Worm (Caenorhabditis elegans) whole organism, L1 larva: ENCODE data around the gene D2024.18.

Experiments
- elt-2 ChIP-seq: sonication (generic microtip); optimal IDR thresholded peaks from 2 replicates; lab custom pipeline; 2016; ENCODE audit warnings: missing genetic modification characterization, mild to moderate bottlenecking, inconsistent platforms, missing compliant biosample characterization, missing genetic modification reagents
- elt-3 ChIP-seq, 6 experiments: fragments of 150-350 bp in 1 of 6; sonication (generic microtip); optimal IDR thresholded peaks; 2 replicates each; lab custom pipeline; 2017 to 2018; ENCODE audit warnings: missing biosample characterization in 6 of 6, missing genetic modification characterization in 6 of 6, inconsistent platforms in 1 of 6
- hlh-17 ChIP-seq: fragments of 200-800 bp; sonication (Bioruptor generic); optimal IDR thresholded peaks from 2 replicates; lab custom pipeline; 2018; ENCODE audit warnings: missing genetic modification characterization, mild to moderate bottlenecking, missing compliant biosample characterization, moderate library complexity, borderline replicate concordance
- lin-39 ChIP-seq: fragments of 150-350 bp; optimal IDR thresholded peaks from 2 replicates; lab custom pipeline; 2014; ENCODE audit warnings: missing biosample characterization, missing genetic modification reagents, missing genetic modification characterization
- nhr-11 ChIP-seq: fragments of 150-350 bp; optimal IDR thresholded peaks from 2 replicates; lab custom pipeline; 2014; ENCODE audit warnings: missing biosample characterization, missing genetic modification characterization
- nhr-12 ChIP-seq: sonication (generic microtip); optimal IDR thresholded peaks from 2 replicates; lab custom pipeline; 2017; ENCODE audit warnings: missing biosample characterization, missing genetic modification characterization
- nhr-77 ChIP-seq: fragments of 150-350 bp; optimal IDR thresholded peaks from 2 replicates; lab custom pipeline; 2014; ENCODE audit warnings: missing biosample characterization, missing genetic modification characterization
- unc-86 ChIP-seq: sonication (generic microtip); optimal IDR thresholded peaks from 2 replicates; lab custom pipeline; 2016; ENCODE audit warnings: missing genetic modification characterization, missing compliant biosample characterization

DNA sequence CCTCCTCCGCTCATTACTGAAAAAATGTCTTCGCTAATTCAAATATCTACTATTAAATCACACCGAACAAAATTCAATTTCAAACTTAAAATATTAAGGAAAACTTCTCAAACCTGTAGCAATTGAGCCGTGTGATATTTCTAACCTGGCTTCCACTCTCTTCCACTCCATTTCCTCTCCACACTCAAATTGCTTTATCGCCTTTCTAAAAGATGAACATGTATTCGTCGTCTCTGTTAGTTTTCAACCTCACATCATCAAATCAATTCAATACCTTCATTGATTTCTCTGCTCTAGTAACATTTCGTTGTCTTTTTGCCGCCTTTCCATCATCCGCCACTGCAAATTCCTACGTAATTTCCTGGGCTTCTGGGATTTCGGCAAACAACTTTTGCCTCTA is 41.7 kb downstream of the D2024.18 start, which contains the start of gene F42C5.4:
- no peak for TF ChIP-seq nhr-77
- no peak for TF ChIP-seq hlh-17 (GFP tag; lab: Kevin White, UChicago)
- TF ChIP-seq nhr-11 (tag; lab: Kevin White, UChicago), result no peak
- no peak for TF ChIP-seq lin-39 (tag; lab: Kevin White, UChicago)
- no peak for TF ChIP-seq unc-86 (tag; lab: Kevin White, UChicago)
- no peak for TF ChIP-seq elt-3 (tag; optimal IDR thresholded peaks at IDR 0.05; lab: Kevin White, UChicago)
- TF ChIP-seq nhr-12, result no peak
- no peak for TF ChIP-seq elt-2 (tag; lab: Kevin White, UChicago)
